Worm (Caenorhabditis elegans) whole organism, L1 larva: ENCODE data around the gene srd-36.

Experiments
- C16A3.4 ChIP-seq: fragments of 150-350 bp; optimal IDR thresholded peaks from 2 replicates; lab custom pipeline; 2014; ENCODE audit warnings: missing biosample characterization, missing genetic modification characterization
- F16B12.6 ChIP-seq: fragments of 150-350 bp; optimal IDR thresholded peaks from 2 replicates; lab custom pipeline; 2014; ENCODE audit warnings: missing biosample characterization, missing genetic modification characterization
- Y116A8C.19 ChIP-seq: sonication (generic microtip); optimal IDR thresholded peaks from 2 replicates; lab custom pipeline; 2016; ENCODE audit warnings: missing compliant biosample characterization, missing genetic modification characterization, borderline replicate concordance
- aha-1 ChIP-seq: fragments of 150-350 bp; optimal IDR thresholded peaks from 2 replicates; lab custom pipeline; 2014; ENCODE audit warnings: missing biosample characterization, missing genetic modification characterization
- aly-2 ChIP-seq: fragments of 150-350 bp; optimal IDR thresholded peaks from 2 replicates; lab custom pipeline; 2014; ENCODE audit warnings: missing biosample characterization, missing genetic modification characterization
- blmp-1 ChIP-seq: fragments of 150-350 bp; optimal IDR thresholded peaks from 2 replicates; lab custom pipeline; 2014; ENCODE audit warnings: missing biosample characterization, missing genetic modification characterization
- ceh-8 ChIP-seq: fragments of 200-800 bp; sonication (Bioruptor generic); optimal IDR thresholded peaks from 2 replicates; lab custom pipeline; 2018; ENCODE audit warnings: mild to moderate bottlenecking, missing genetic modification characterization, moderate library complexity, missing compliant biosample characterization
- ceh-88 ChIP-seq: fragments of 200-800 bp; sonication (Bioruptor generic); IDR thresholded peaks from 2 replicates; pipeline ENCODE4 v1.3.6; 2022; ENCODE audit warnings: missing genetic modification characterization, missing compliant biosample characterization
- ceh-90 ChIP-seq: sonication (generic microtip); optimal IDR thresholded peaks from 2 replicates; lab custom pipeline; 2016; ENCODE audit warnings: missing genetic modification characterization, missing compliant biosample characterization
- efl-1 ChIP-seq, 4 experiments: fragments of 150-350 bp; optimal IDR thresholded peaks in 3 of 4; peaks in 1 of 4; 1 replicate in 1 of 4; 2 replicates in 3 of 4; lab custom pipeline; 2014; ENCODE audit warnings: missing biosample characterization in 2 of 4, missing genetic modification characterization in 2 of 4, missing genetic modification reagents in 2 of 4
- egl-13 ChIP-seq: sonication (generic microtip); optimal IDR thresholded peaks from 2 replicates; lab custom pipeline; 2016; ENCODE audit warnings: missing genotype, missing genetic modification reagents, missing genetic modification characterization, missing compliant biosample characterization
- egl-27 ChIP-seq, 2 experiments: fragments of 150-350 bp in 1 of 2; sonication (generic microtip); optimal IDR thresholded peaks; 3 replicates each; lab custom pipeline; 2017 to 2018; ENCODE audit warnings: missing biosample characterization in 2 of 2, missing genetic modification characterization in 2 of 2, missing genetic modification reagents in 2 of 2
- elt-2 ChIP-seq: sonication (generic microtip); optimal IDR thresholded peaks from 2 replicates; lab custom pipeline; 2016; ENCODE audit warnings: missing genetic modification characterization, mild to moderate bottlenecking, inconsistent platforms, missing compliant biosample characterization, missing genetic modification reagents
- elt-3 ChIP-seq, 6 experiments: fragments of 150-350 bp in 1 of 6; sonication (generic microtip); optimal IDR thresholded peaks; 2 replicates each; lab custom pipeline; 2017 to 2018; ENCODE audit warnings: missing biosample characterization in 6 of 6, missing genetic modification characterization in 6 of 6, inconsistent platforms in 1 of 6
- ets-5 ChIP-seq: fragments of 200-800 bp; sonication (Bioruptor generic); IDR thresholded peaks from 2 replicates; pipeline ENCODE4 v1.3.6; 2022; ENCODE audit warnings: missing genetic modification characterization, missing compliant biosample characterization
- fos-1 ChIP-seq: fragments of 150-350 bp; optimal IDR thresholded peaks from 2 replicates; lab custom pipeline; 2014; ENCODE audit warnings: missing biosample characterization, missing genetic modification characterization
- grh-1 ChIP-seq: fragments of 200-800 bp; sonication (Bioruptor generic); IDR thresholded peaks from 2 replicates; pipeline ENCODE4 v1.3.6; 2022; ENCODE audit warnings: missing genetic modification reagents, missing genetic modification characterization, missing compliant biosample characterization
- hlh-17 ChIP-seq: fragments of 200-800 bp; sonication (Bioruptor generic); optimal IDR thresholded peaks from 2 replicates; lab custom pipeline; 2018; ENCODE audit warnings: missing genetic modification characterization, mild to moderate bottlenecking, missing compliant biosample characterization, moderate library complexity, borderline replicate concordance
- isw-1 ChIP-seq: fragments of 200-800 bp; sonication (Bioruptor generic); IDR thresholded peaks from 2 replicates; pipeline ENCODE4 v1.3.6; 2022; ENCODE audit warnings: missing genetic modification characterization, missing compliant biosample characterization
- lin-14 ChIP-seq: fragments of 200-800 bp; sonication (Bioruptor generic); optimal IDR thresholded peaks from 2 replicates; lab custom pipeline; 2018; ENCODE audit warnings: mild to moderate bottlenecking, missing genetic modification characterization, moderate library complexity, missing compliant biosample characterization
- lin-35 ChIP-seq, 2 experiments: fragments of 150-350 bp; optimal IDR thresholded peaks; 2 replicates each; lab custom pipeline; 2014; ENCODE audit warnings: missing biosample characterization in 2 of 2, missing genetic modification characterization in 2 of 2, missing genetic modification reagents in 2 of 2
- lsy-2 ChIP-seq, 2 experiments: fragments of 150-350 bp; optimal IDR thresholded peaks; 2 replicates each; lab custom pipeline; 2014; ENCODE audit warnings: missing biosample characterization in 2 of 2, missing genetic modification characterization in 2 of 2
- mep-1 ChIP-seq: fragments of 150-350 bp; optimal IDR thresholded peaks from 2 replicates; lab custom pipeline; 2014; ENCODE audit warnings: missing biosample characterization, missing genetic modification characterization
- nhr-11 ChIP-seq: fragments of 150-350 bp; optimal IDR thresholded peaks from 2 replicates; lab custom pipeline; 2014; ENCODE audit warnings: missing biosample characterization, missing genetic modification characterization
- nhr-19 ChIP-seq: fragments of 200-800 bp; sonication (Bioruptor generic); conservative IDR thresholded peaks from 2 replicates; pipeline ENCODE4 v1.3.6; 2022; ENCODE audit warnings: missing genetic modification characterization, missing compliant biosample characterization
- nhr-20 ChIP-seq: sonication (generic microtip); optimal IDR thresholded peaks from 2 replicates; lab custom pipeline; 2016; ENCODE audit warnings: mild to moderate bottlenecking, missing genetic modification characterization, missing compliant biosample characterization
- nhr-237 ChIP-seq: fragments of 150-350 bp; optimal IDR thresholded peaks from 2 replicates; lab custom pipeline; 2014; ENCODE audit warnings: missing biosample characterization, missing genetic modification characterization
- nhr-28 ChIP-seq: fragments of 150-350 bp; optimal IDR thresholded peaks from 2 replicates; lab custom pipeline; 2014; ENCODE audit warnings: missing biosample characterization, missing genetic modification characterization
- nhr-47 ChIP-seq: sonication (generic microtip); optimal IDR thresholded peaks from 2 replicates; lab custom pipeline; 2016; ENCODE audit warnings: mild to moderate bottlenecking, missing genetic modification characterization, moderate library complexity, missing compliant biosample characterization
- nhr-71 ChIP-seq: sonication (generic microtip); optimal IDR thresholded peaks from 2 replicates; lab custom pipeline; 2016; ENCODE audit warnings: mild to moderate bottlenecking, missing genetic modification characterization, moderate library complexity, missing compliant biosample characterization
- nhr-77 ChIP-seq: fragments of 150-350 bp; optimal IDR thresholded peaks from 2 replicates; lab custom pipeline; 2014; ENCODE audit warnings: missing biosample characterization, missing genetic modification characterization
- nhr-85 ChIP-seq: sonication (generic microtip); peaks from one replicate; lab custom pipeline; 2016; ENCODE audit warnings: missing genetic modification characterization, inconsistent platforms, missing compliant biosample characterization
- nhr-90 ChIP-seq: sonication (generic microtip); optimal IDR thresholded peaks from 2 replicates; lab custom pipeline; 2016; ENCODE audit warnings: mild to moderate bottlenecking, missing genetic modification characterization, missing compliant biosample characterization; ENCODE audit not compliant: poor library complexity
- pag-3 ChIP-seq: sonication (generic microtip); optimal IDR thresholded peaks from 2 replicates; lab custom pipeline; 2017; ENCODE audit warnings: missing genetic modification characterization, mild to moderate bottlenecking, missing compliant biosample characterization, antibody characterized with exemption, borderline replicate concordance; ENCODE audit not compliant: insufficient read depth
- pax-3 ChIP-seq: fragments of 200-800 bp; sonication (Bioruptor generic); optimal IDR thresholded peaks from 2 replicates; lab custom pipeline; 2018; ENCODE audit warnings: mild to moderate bottlenecking, missing genetic modification characterization, moderate library complexity, missing compliant biosample characterization
- rnt-1 ChIP-seq: sonication (generic microtip); optimal IDR thresholded peaks from 2 replicates; lab custom pipeline; 2016; ENCODE audit warnings: mild to moderate bottlenecking, missing genetic modification characterization, moderate library complexity, missing compliant biosample characterization
- snu-23 ChIP-seq: sonication (generic microtip); optimal IDR thresholded peaks from 2 replicates; lab custom pipeline; 2016; ENCODE audit warnings: missing genetic modification characterization, missing compliant biosample characterization
- unc-130 ChIP-seq: fragments of 150-350 bp; optimal IDR thresholded peaks from 2 replicates; lab custom pipeline; 2017; ENCODE audit warnings: missing biosample characterization, missing genetic modification characterization, inconsistent platforms
- unc-30 ChIP-seq: sonication (generic microtip); optimal IDR thresholded peaks from 2 replicates; lab custom pipeline; 2017; ENCODE audit warnings: missing biosample characterization, missing genetic modification characterization
- unc-62 ChIP-seq: fragments of 150-350 bp; optimal IDR thresholded peaks from 2 replicates; lab custom pipeline; 2014; ENCODE audit warnings: missing biosample characterization, missing genetic modification reagents, missing genetic modification characterization
- unc-86 ChIP-seq: sonication (generic microtip); optimal IDR thresholded peaks from 2 replicates; lab custom pipeline; 2016; ENCODE audit warnings: missing genetic modification characterization, missing compliant biosample characterization
- vab-15 ChIP-seq: sonication (generic microtip); optimal IDR thresholded peaks from 2 replicates; lab custom pipeline; 2017; ENCODE audit warnings: missing genotype, mild to moderate bottlenecking, missing genetic modification characterization, missing compliant biosample characterization
- zip-4 ChIP-seq: fragments of 200-800 bp; sonication (Bioruptor generic); optimal IDR thresholded peaks from 2 replicates; lab custom pipeline; 2018; ENCODE audit warnings: mild to moderate bottlenecking, missing genetic modification characterization, moderate library complexity, missing compliant biosample characterization
- ztf-4 ChIP-seq: fragments of 150-350 bp; optimal IDR thresholded peaks from 2 replicates; lab custom pipeline; 2014; ENCODE audit warnings: missing biosample characterization, missing genetic modification characterization

The srd-36 gene

ce11 chrX:13328034-13328433, 33.5 kb upstream of the srd-36 start, which contains the start of gene sir-2.2:
TSS of gene sir-2.2 (plus strand) at chrX:13328067.
- TF ChIP-seq lin-14 (GFP tag; lab: Kevin White, UChicago) = peak; percentile 21
- TF ChIP-seq nhr-11 (tag; lab: Kevin White, UChicago) = no peak
- no peak for TF ChIP-seq vab-15 (tag; lab: Kevin White, UChicago)
- peak; percentile 9 for TF ChIP-seq blmp-1
- peak; percentile 40 for TF ChIP-seq nhr-71 (tag; lab: Kevin White, UChicago)
- no peak for TF ChIP-seq ceh-90 (tag; lab: Kevin White, UChicago)
- TF ChIP-seq nhr-237 (tag; lab: Kevin White, UChicago) = no peak
- no peak for TF ChIP-seq lsy-2 (tag; optimal IDR thresholded peaks at IDR 0.05; lab: Kevin White, UChicago)
- TF ChIP-seq nhr-90 (tag; lab: Kevin White, UChicago) = peak; percentile 32
- TF ChIP-seq F16B12.6 = no peak
- TF ChIP-seq elt-2 (tag; lab: Kevin White, UChicago) = peak; percentile 57
- peak; percentile 58 for TF ChIP-seq nhr-85 (tag; lab: Kevin White, UChicago)
- TF ChIP-seq lin-35 (GFP tag; optimal IDR thresholded peaks at IDR 0.05; lab: Kevin White, UChicago) = peak in 1 of 2 experiments; percentile 28
- TF ChIP-seq ztf-4 = no peak
- peak; percentile 51 for TF ChIP-seq nhr-20

ce11 chrX:13325039-13325438, 30.5 kb upstream of the srd-36 start:
- TF ChIP-seq nhr-237 (tag; lab: Kevin White, UChicago) = no peak
- peak; percentile 56 for TF ChIP-seq blmp-1
- TF ChIP-seq nhr-71 (tag; lab: Kevin White, UChicago) = peak; percentile 1
- no peak for TF ChIP-seq lin-35 (GFP tag; optimal IDR thresholded peaks at IDR 0.05; lab: Kevin White, UChicago)

DNA sequence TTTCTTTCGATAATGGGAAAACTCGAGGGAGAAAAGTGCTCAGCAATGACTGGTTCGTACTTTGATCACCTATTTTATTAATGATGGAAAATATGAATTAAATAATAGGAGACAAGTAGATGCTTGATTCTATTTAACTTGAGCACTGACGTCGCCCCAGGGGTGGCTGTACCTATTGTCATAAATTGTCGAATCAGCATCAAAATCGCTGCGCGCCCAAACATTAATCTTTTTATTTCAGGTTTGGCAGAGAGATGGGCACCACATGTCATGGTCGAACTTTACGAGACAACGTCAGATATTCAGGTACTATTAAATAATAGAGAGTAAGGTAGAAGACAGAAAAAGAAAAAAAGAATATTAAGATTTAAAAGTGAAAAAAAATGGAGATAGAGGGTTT, 29.8 kb upstream of the srd-36 start:
- TF ChIP-seq grh-1 (GFP tag; lab: Robert Waterston, UW) (peak; percentile 59), unc-130 (peak; percentile 7), nhr-90 (tag; lab: Kevin White, UChicago) (peak; percentile 11), nhr-71 (tag; lab: Kevin White, UChicago) (peak; percentile 58), blmp-1 (no peak), elt-3 (tag; optimal IDR thresholded peaks at IDR 0.05; lab: Kevin White, UChicago) (peak in 3 of 6 experiments; percentile 19 to 43 (median 37)), pag-3 (peak; percentile 30), elt-2 (tag; lab: Kevin White, UChicago) (peak; percentile 2), snu-23 (GFP tag; lab: Kevin White, UChicago) (peak; percentile 12), ets-5 (no peak), mep-1 (tag; lab: Kevin White, UChicago) (no peak), lsy-2 (tag; optimal IDR thresholded peaks at IDR 0.05; lab: Kevin White, UChicago) (no peak), lin-14 (GFP tag; lab: Kevin White, UChicago) (peak; percentile 40), nhr-19 (GFP tag; lab: Robert Waterston, UW) (0 out of 2 replicates have a peak, but pooled peaks have one; percentile 6), nhr-20 (peak; percentile 42), Y116A8C.19 (no peak), rnt-1 (peak; percentile 3), isw-1 (GFP tag; lab: Robert Waterston, UW) (no peak), nhr-85 (tag; lab: Kevin White, UChicago) (peak; percentile 85), egl-13 (tag; lab: Kevin White, UChicago) (no peak)

DNA sequence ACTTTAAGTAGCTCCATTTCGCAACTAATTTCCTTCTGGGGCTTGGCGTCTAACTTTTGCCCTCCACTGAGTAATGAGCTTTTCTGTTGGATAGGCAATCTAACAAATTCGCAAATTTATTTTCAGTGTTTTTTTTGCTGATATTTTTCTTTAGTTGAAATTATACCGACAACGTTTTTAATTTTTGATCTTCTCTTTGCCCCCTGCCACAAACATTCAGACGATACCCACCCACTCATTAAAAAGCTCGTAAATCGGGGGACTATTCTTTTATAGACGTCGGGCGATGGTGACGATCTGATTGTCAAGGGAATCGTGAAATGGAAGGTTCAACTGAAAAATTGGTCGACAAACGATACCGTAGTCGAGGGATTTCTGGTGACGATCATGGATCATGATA, 29.1 kb upstream of the srd-36 start:
- TF ChIP-seq nhr-85 (tag; lab: Kevin White, UChicago) = peak; percentile 59
- no peak for TF ChIP-seq ceh-88
- TF ChIP-seq nhr-28 (tag; lab: Kevin White, UChicago) = no peak
- no peak for TF ChIP-seq egl-27 (tag; optimal IDR thresholded peaks at IDR 0.05; lab: Kevin White, UChicago)
- TF ChIP-seq Y116A8C.19 = no peak
- TF ChIP-seq ets-5 = no peak
- TF ChIP-seq C16A3.4 (tag; lab: Kevin White, UChicago) = no peak
- no peak for TF ChIP-seq nhr-77 (tag; lab: Kevin White, UChicago)
- TF ChIP-seq ceh-8 (GFP tag; lab: Kevin White, UChicago) = no peak
- TF ChIP-seq lin-35 (GFP tag; optimal IDR thresholded peaks at IDR 0.05; lab: Kevin White, UChicago) = no peak
- TF ChIP-seq fos-1 (tag; lab: Kevin White, UChicago) = no peak
- no peak for TF ChIP-seq aha-1
- TF ChIP-seq aly-2 = no peak
- peak; percentile 10 for TF ChIP-seq lin-14 (GFP tag; lab: Kevin White, UChicago)
- no peak for TF ChIP-seq rnt-1
- no peak for TF ChIP-seq pax-3 (tag; lab: Kevin White, UChicago)
- TF ChIP-seq efl-1 (optimal IDR thresholded peaks at IDR 0.05; lab: Kevin White, UChicago) = no peak
- TF ChIP-seq efl-1 (GFP tag; optimal IDR thresholded peaks at IDR 0.05 in 1 of 2; lab: Kevin White, UChicago) = peak in 1 of 2 experiments; percentile 74
- TF ChIP-seq ceh-90 (tag; lab: Kevin White, UChicago) = no peak
- TF ChIP-seq hlh-17 = no peak
- no peak for TF ChIP-seq nhr-47
- no peak for TF ChIP-seq zip-4 (GFP tag; lab: Kevin White, UChicago)
- no peak for TF ChIP-seq unc-86 (tag; lab: Kevin White, UChicago)
- no peak for TF ChIP-seq nhr-71 (tag; lab: Kevin White, UChicago)
- no peak for TF ChIP-seq unc-30 (tag; lab: Kevin White, UChicago)
- no peak for TF ChIP-seq unc-62 (GFP tag; lab: Kevin White, UChicago)
